Fruit fly (Drosophila melanogaster) whole organism, embryonic: Measurements from ENCODE around the gene CG34327.

Source experiments
- Asciz ChIP-seq: fragments of 200-800 bp; sonication (Bioruptor generic); optimal IDR thresholded peaks from 2 replicates; lab custom pipeline; 2017; ENCODE audit warnings: missing biosample characterization, mild to moderate bottlenecking, missing genetic modification characterization, missing genetic modification reagents
- B-H1 ChIP-seq: fragments of 200-800 bp; sonication (Bioruptor generic); IDR thresholded peaks from 3 replicates; pipeline ENCODE4 v1.3.6; 2022; ENCODE audit warnings: missing biosample characterization, missing genetic modification characterization
- C15 ChIP-seq: fragments of 200-800 bp; sonication (Bioruptor generic); IDR thresholded peaks from 3 replicates; pipeline ENCODE4 v1.3.6; 2022; ENCODE audit warnings: missing biosample characterization, missing genetic modification characterization
- CG10462 ChIP-seq: fragments of 200-800 bp; sonication (Bioruptor generic); optimal IDR thresholded peaks from 2 replicates; lab custom pipeline; 2016; ENCODE audit warnings: missing biosample characterization, missing genetic modification characterization
- CG10979 ChIP-seq: fragments of 200-800 bp; sonication (Bioruptor generic); optimal IDR thresholded peaks from 2 replicates; lab custom pipeline; 2018; ENCODE audit warnings: missing biosample characterization, mild to moderate bottlenecking, missing genetic modification characterization, moderate library complexity
- CG12155 ChIP-seq: fragments of 200-800 bp; sonication (Bioruptor generic); optimal IDR thresholded peaks from 3 replicates; lab custom pipeline; 2016; ENCODE audit warnings: missing biosample characterization, missing genetic modification characterization
- CG13775 ChIP-seq: fragments of 200-800 bp; sonication (Bioruptor generic); optimal IDR thresholded peaks from 3 replicates; lab custom pipeline; 2017; ENCODE audit warnings: missing biosample characterization, mild to moderate bottlenecking, missing genetic modification characterization
- CG14667 ChIP-seq: fragments of 200-800 bp; sonication (Bioruptor generic); IDR thresholded peaks from 2 replicates; pipeline ENCODE4 v1.3.6; 2022; ENCODE audit warnings: missing biosample characterization, missing genetic modification characterization
- CG17385 ChIP-seq: fragments of 200-800 bp; sonication (Bioruptor generic); optimal IDR thresholded peaks from 3 replicates; lab custom pipeline; 2018; ENCODE audit warnings: missing biosample characterization, mild to moderate bottlenecking, missing genetic modification characterization
- CG17612 ChIP-seq: fragments of 200-800 bp; sonication (Bioruptor generic); IDR thresholded peaks from 2 replicates; pipeline ENCODE4 v1.3.6; 2022; ENCODE audit warnings: missing biosample characterization, missing genetic modification characterization
- CG2116 ChIP-seq: fragments of 200-800 bp; sonication (Bioruptor generic); optimal IDR thresholded peaks from 3 replicates; lab custom pipeline; 2018; ENCODE audit warnings: missing biosample characterization, mild to moderate bottlenecking, missing genetic modification characterization
- CG3163 ChIP-seq: fragments of 200-800 bp; sonication (Bioruptor generic); optimal IDR thresholded peaks from 3 replicates; lab custom pipeline; 2016; ENCODE audit warnings: missing biosample characterization, missing genetic modification characterization
- CG32532 ChIP-seq: fragments of 200-800 bp; sonication (Bioruptor generic); IDR thresholded peaks from 2 replicates; pipeline ENCODE4 v1.3.6; 2022; ENCODE audit warnings: missing biosample characterization, missing genetic modification characterization
- CG33213 ChIP-seq: fragments of 200-800 bp; sonication (Bioruptor generic); optimal IDR thresholded peaks from 3 replicates; lab custom pipeline; 2016; ENCODE audit warnings: missing biosample characterization, missing genetic modification characterization
- CG33557 ChIP-seq: fragments of 200-800 bp; sonication (Bioruptor generic); optimal IDR thresholded peaks from 2 replicates; lab custom pipeline; 2019; ENCODE audit warnings: missing biosample characterization, mild to moderate bottlenecking, missing genetic modification characterization, moderate library complexity
- CG34224 ChIP-seq: fragments of 200-800 bp; sonication (Bioruptor generic); IDR thresholded peaks from 3 replicates; pipeline ENCODE4 v1.3.6; 2022; ENCODE audit warnings: missing biosample characterization, missing genetic modification characterization; ENCODE audit not compliant: partially characterized antibody
- CG4360 ChIP-seq: fragments of 200-800 bp; sonication (Bioruptor generic); IDR thresholded peaks from 2 replicates; pipeline ENCODE4 v1.3.6; 2022; ENCODE audit warnings: missing biosample characterization, missing genetic modification characterization
- CG5180 ChIP-seq: fragments of 200-800 bp; sonication (Bioruptor generic); optimal IDR thresholded peaks from 3 replicates; lab custom pipeline; 2017; ENCODE audit warnings: missing biosample characterization, missing genetic modification characterization, mild to moderate bottlenecking, moderate library complexity, missing genetic modification reagents
- CG6689 ChIP-seq: fragments of 200-800 bp; sonication (Bioruptor generic); IDR thresholded peaks from 2 replicates; pipeline ENCODE4 v1.3.6; 2022; ENCODE audit warnings: missing biosample characterization, missing genetic modification characterization
- CG8924 ChIP-seq: fragments of 200-800 bp; optimal IDR thresholded peaks from 3 replicates; lab custom pipeline; 2019; ENCODE audit warnings: missing biosample characterization, mild to moderate bottlenecking, missing genetic modification characterization, moderate library complexity
- E2f1 ChIP-seq: fragments of 200-800 bp; sonication (Bioruptor generic); IDR thresholded peaks from 2 replicates; pipeline ENCODE4 v1.3.6; 2022; ENCODE audit warnings: missing biosample characterization, missing genetic modification characterization
- Eip74EF ChIP-seq, 2 experiments: fragments of 200-800 bp in 1 of 2; fragments of >200 bp in 1 of 2; sonication (Bioruptor generic) in 1 of 2; optimal IDR thresholded peaks; 2 replicates each; lab custom pipeline; 2017 to 2019; ENCODE audit warnings: missing biosample characterization in 2 of 2, missing genetic modification characterization in 2 of 2, mild to moderate bottlenecking in 1 of 2, moderate library complexity in 1 of 2
- HmgD ChIP-seq: fragments of 200-800 bp; sonication (Bioruptor generic); optimal IDR thresholded peaks from 3 replicates; lab custom pipeline; 2016; ENCODE audit warnings: missing biosample characterization, missing genetic modification characterization
- Hr3 ChIP-seq: fragments of 200-800 bp; sonication (Bioruptor generic); optimal IDR thresholded peaks from 3 replicates; lab custom pipeline; 2016; ENCODE audit warnings: missing biosample characterization, missing genetic modification characterization
- MBD-R2 ChIP-seq: fragments of 200-800 bp; sonication (Bioruptor generic); IDR thresholded peaks from 2 replicates; pipeline ENCODE4 v1.3.6; 2022; ENCODE audit warnings: missing biosample characterization, missing genetic modification characterization
- Med ChIP-seq: fragments of 200-800 bp; sonication (Bioruptor generic); peaks from one replicate; lab custom pipeline; 2016; ENCODE audit warnings: missing biosample characterization, missing genetic modification characterization, mild to moderate bottlenecking, inconsistent platforms, moderate library complexity
- Meics ChIP-seq: fragments of 200-800 bp; sonication (Bioruptor generic); optimal IDR thresholded peaks from 2 replicates; lab custom pipeline; 2017; ENCODE audit warnings: missing biosample characterization, mild to moderate bottlenecking, missing genetic modification characterization
- Nf-YC ChIP-seq: fragments of 200-800 bp; optimal IDR thresholded peaks from 3 replicates; lab custom pipeline; 2019; ENCODE audit warnings: missing biosample characterization, mild to moderate bottlenecking, missing genetic modification characterization, moderate library complexity
- PHDP ChIP-seq: fragments of 200-800 bp; sonication (Bioruptor generic); optimal IDR thresholded peaks from 3 replicates; lab custom pipeline; 2018; ENCODE audit warnings: missing biosample characterization, mild to moderate bottlenecking, missing genetic modification characterization, moderate library complexity
- abd-A ChIP-seq: fragments of 200-800 bp; sonication (Bioruptor generic); optimal IDR thresholded peaks from 3 replicates; lab custom pipeline; 2019; ENCODE audit warnings: missing biosample characterization, mild to moderate bottlenecking, missing genetic modification characterization, moderate library complexity
- az2 ChIP-seq: fragments of 200-800 bp; sonication (Bioruptor generic); optimal IDR thresholded peaks from 3 replicates; lab custom pipeline; 2016; ENCODE audit warnings: missing biosample characterization, missing genetic modification characterization
- bigmax ChIP-seq: fragments of 200-800 bp; sonication (Bioruptor generic); optimal IDR thresholded peaks from 2 replicates; lab custom pipeline; 2018; ENCODE audit warnings: missing biosample characterization, mild to moderate bottlenecking, missing genetic modification characterization
- cato ChIP-seq: fragments of 200-800 bp; sonication (Bioruptor generic); optimal IDR thresholded peaks from 2 replicates; lab custom pipeline; 2016; ENCODE audit warnings: missing biosample characterization, missing genetic modification characterization, borderline replicate concordance
- crc ChIP-seq: fragments of 200-800 bp; sonication (Bioruptor generic); optimal IDR thresholded peaks from 2 replicates; lab custom pipeline; 2016; ENCODE audit warnings: missing biosample characterization, missing genetic modification characterization
- gcm2 ChIP-seq: fragments of 200-800 bp; sonication (Bioruptor generic); optimal IDR thresholded peaks from 2 replicates; lab custom pipeline; 2016; ENCODE audit warnings: missing biosample characterization, missing genetic modification characterization
- ind ChIP-seq: fragments of 200-800 bp; sonication (Bioruptor generic); optimal IDR thresholded peaks from 3 replicates; lab custom pipeline; 2016; ENCODE audit warnings: missing biosample characterization, missing genetic modification characterization
- ken ChIP-seq: fragments of 200-800 bp; sonication (Bioruptor generic); IDR thresholded peaks from 3 replicates; pipeline ENCODE4 v1.3.6; 2022; ENCODE audit warnings: missing biosample characterization, missing genetic modification characterization
- klu ChIP-seq: fragments of 200-800 bp; sonication (Bioruptor generic); IDR thresholded peaks from 2 replicates; pipeline ENCODE4 v1.3.6; 2022; ENCODE audit warnings: missing biosample characterization, missing genetic modification characterization
- lab ChIP-seq: fragments of 200-800 bp; sonication (Bioruptor generic); optimal IDR thresholded peaks from 3 replicates; lab custom pipeline; 2017; ENCODE audit warnings: missing biosample characterization, missing genetic modification characterization, mild to moderate bottlenecking, moderate library complexity, missing genetic modification reagents
- nau ChIP-seq: fragments of 200-800 bp; sonication (Bioruptor generic); optimal IDR thresholded peaks from 3 replicates; lab custom pipeline; 2017; ENCODE audit warnings: missing biosample characterization, mild to moderate bottlenecking, missing genetic modification characterization, missing genetic modification reagents
- nmo ChIP-seq: fragments of 200-800 bp; sonication (Bioruptor generic); optimal IDR thresholded peaks from 2 replicates; lab custom pipeline; 2018; ENCODE audit warnings: missing biosample characterization, mild to moderate bottlenecking, missing genetic modification characterization, moderate library complexity
- odd ChIP-seq: fragments of 200-800 bp; sonication (Bioruptor generic); optimal IDR thresholded peaks from 2 replicates; lab custom pipeline; 2017; ENCODE audit warnings: missing biosample characterization, mild to moderate bottlenecking, missing genetic modification characterization
- prd ChIP-seq, 3 experiments: fragments of >200 bp in 2 of 3; fragments of 200-800 bp in 1 of 3; sonication (Bioruptor generic) in 1 of 3; optimal IDR thresholded peaks in 2 of 3; IDR thresholded peaks in 1 of 3; 2 replicates in 2 of 3; 3 replicates in 1 of 3; pipeline versions ENCODE4 v1.3.6 to Lab custom; 2017 to 2022; ENCODE audit warnings: missing biosample characterization in 1 of 3, missing genetic modification characterization in 1 of 3
- sna ChIP-seq: fragments of 200-800 bp; sonication (Bioruptor generic); IDR thresholded peaks from 2 replicates; pipeline ENCODE4 v1.3.6; 2022; ENCODE audit warnings: missing biosample characterization, missing genetic modification characterization; ENCODE audit not compliant: partially characterized antibody
- tll ChIP-seq, 2 experiments: fragments of 200-800 bp in 1 of 2; fragments of >200 bp in 1 of 2; sonication (Bioruptor generic) in 1 of 2; optimal IDR thresholded peaks; 2 replicates each; lab custom pipeline; 2017 to 2019; ENCODE audit warnings: missing biosample characterization in 2 of 2, missing genetic modification characterization in 2 of 2, mild to moderate bottlenecking in 1 of 2, moderate library complexity in 1 of 2
- tup ChIP-seq: fragments of 200-800 bp; sonication (Bioruptor generic); optimal IDR thresholded peaks from 2 replicates; lab custom pipeline; 2016; ENCODE audit warnings: missing biosample characterization, mild to moderate bottlenecking, missing genetic modification characterization, moderate library complexity
- tx ChIP-seq: fragments of 200-800 bp; sonication (Bioruptor generic); optimal IDR thresholded peaks from 2 replicates; lab custom pipeline; 2016; ENCODE audit warnings: missing biosample characterization, missing genetic modification characterization
- zen ChIP-seq: fragments of 200-800 bp; sonication (Bioruptor generic); optimal IDR thresholded peaks from 3 replicates; lab custom pipeline; 2018; ENCODE audit warnings: missing biosample characterization, mild to moderate bottlenecking, missing genetic modification characterization, moderate library complexity

The CG34327 gene

dm6 chrX:17178484-17178921 is 45.1 kb downstream of the CG34327 start (continued):
- TF ChIP-seq Eip74EF (GFP tag; optimal IDR thresholded peaks at IDR 0.05; lab: Kevin White, UChicago) (peak in 1 of 2 experiments; percentile 99), crc (GFP tag; lab: Kevin White, UChicago) (peak; percentile 84), ken (peak; percentile 74; the same call in 2 of the 3 replicates), nau (peak; percentile 95), CG13775 (GFP tag; lab: Kevin White, UChicago) (peak; percentile 91), Hr3 (GFP tag; lab: Kevin White, UChicago) (peak; percentile 97), CG17385 (no peak), CG17612 (GFP tag; lab: Robert Waterston, UW) (peak; percentile 97), Nf-YC (tag; lab: Kevin White, UChicago) (peak; percentile 93), nmo (GFP tag; lab: Kevin White, UChicago) (peak; percentile 99), PHDP (tag; lab: Kevin White, UChicago) (no peak), Meics (peak; percentile 96), CG2116 (GFP tag; lab: Kevin White, UChicago) (no peak), odd (peak; percentile 88), CG5180 (GFP tag; lab: Kevin White, UChicago) (peak; percentile 90), az2 (GFP tag; lab: Kevin White, UChicago) (no peak), E2f1 (GFP tag; lab: Robert Waterston, UW) (peak; percentile 99), tll (GFP tag; optimal IDR thresholded peaks at IDR 0.05; lab: Kevin White, UChicago) (peak in 1 of 2 experiments; percentile 66), tx (GFP tag; lab: Kevin White, UChicago) (no peak), CG10979 (peak; percentile 99), ind (GFP tag; lab: Kevin White, UChicago) (peak; percentile 96), gcm2 (GFP tag; lab: Kevin White, UChicago) (no peak), Med (GFP tag; lab: Kevin White, UChicago) (peak; percentile 99), bigmax (GFP tag; lab: Kevin White, UChicago) (peak; percentile 70), C15 (GFP tag; lab: Robert Waterston, UW) (peak; percentile 96)

DNA sequence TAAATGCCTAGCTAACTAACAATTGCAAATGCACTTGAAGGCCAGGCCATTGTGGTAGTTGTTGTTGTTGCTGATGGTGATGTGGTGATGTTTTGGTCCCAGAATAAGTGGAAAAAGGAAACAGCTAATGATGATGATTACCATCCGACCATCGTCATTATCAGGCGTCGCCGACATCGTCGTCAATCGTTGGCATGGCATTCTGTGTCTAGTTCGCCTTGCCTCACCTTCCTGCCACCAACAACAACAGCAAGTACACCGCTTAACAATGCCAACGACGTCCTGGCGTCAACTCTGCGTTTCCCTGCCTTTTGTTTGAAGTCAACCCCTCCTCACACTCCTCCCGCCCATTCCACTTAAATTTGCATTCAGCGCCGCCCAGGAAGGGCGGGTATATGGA is 46.0 kb downstream of the CG34327 start:
- TF ChIP-seq cato: no peak
- no peak for TF ChIP-seq MBD-R2
- TF ChIP-seq sna (GFP tag; lab: Robert Waterston, UW): no peak
- TF ChIP-seq CG34224 (GFP tag; lab: Robert Waterston, UW): no peak
- TF ChIP-seq nmo (GFP tag; lab: Kevin White, UChicago): no peak
- TF ChIP-seq zen (tag; lab: Kevin White, UChicago): peak; percentile 87
- peak; percentile 54 for TF ChIP-seq CG4360

DNA sequence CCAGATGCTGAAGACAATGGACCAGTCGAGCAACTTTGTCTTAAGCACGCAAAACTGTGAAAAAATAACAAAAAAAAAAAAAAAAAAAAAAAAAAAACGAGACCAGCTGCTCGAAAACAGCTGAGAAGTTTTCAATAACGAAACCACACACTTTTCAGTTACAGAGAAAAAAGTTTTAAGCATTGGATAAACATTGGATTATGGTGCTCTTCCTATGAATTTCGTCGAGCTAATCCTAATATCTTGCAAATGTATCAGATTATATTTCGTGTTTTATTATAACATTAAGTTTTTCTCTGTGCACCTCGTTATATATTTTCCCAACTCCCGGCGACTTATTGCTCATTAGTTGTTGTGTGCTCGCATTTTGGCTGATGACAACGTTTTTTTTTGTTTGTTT is 47.1 kb downstream of the CG34327 start:
- TF ChIP-seq abd-A (tag; lab: Kevin White, UChicago) (no peak), prd (optimal IDR thresholded peaks at IDR 0.05; lab: Kevin White, UChicago) (no peak), prd (GFP tag; IDR thresholded peaks at IDR 0.05; lab: Robert Waterston, UW) (peak; percentile 52; the same call in 2 of the 3 replicates), klu (GFP tag; lab: Robert Waterston, UW) (peak; percentile 40; the same call in 1 of the 2 replicates), CG32532 (GFP tag; lab: Robert Waterston, UW) (peak; percentile 71), CG10462 (GFP tag; lab: Kevin White, UChicago) (no peak), CG33213 (GFP tag; lab: Kevin White, UChicago) (peak; percentile 9), CG12155 (GFP tag; lab: Kevin White, UChicago) (no peak), HmgD (GFP tag; lab: Kevin White, UChicago) (no peak), lab (GFP tag; lab: Kevin White, UChicago) (peak; percentile 73), CG6689 (GFP tag; lab: Robert Waterston, UW) (peak; percentile 62), B-H1 (GFP tag; lab: Robert Waterston, UW) (peak; percentile 30; the same call in 2 of the 3 replicates), CG14667 (GFP tag; lab: Robert Waterston, UW) (0 out of 2 replicates have a peak, but pooled peaks have one; percentile 22), CG17385 (peak; percentile 30), CG33557 (GFP tag; lab: Kevin White, UChicago) (no peak), CG8924 (tag; lab: Kevin White, UChicago) (peak; percentile 32), tup (GFP tag; lab: Kevin White, UChicago) (no peak), CG3163 (GFP tag; lab: Kevin White, UChicago) (no peak), Asciz (GFP tag; lab: Kevin White, UChicago) (peak; percentile 47)
